Worm (Caenorhabditis elegans) whole organism, L1 larva: ENCODE results near the gene dnj-3.
A peak's percentile ranks its signal among the peaks of the same experiment; 100 is the strongest.

Source experiments
- C04F5.9 ChIP-seq: sonication (generic microtip); optimal IDR thresholded peaks from 2 replicates; lab custom pipeline; 2016; ENCODE audit warnings: missing genetic modification characterization, missing compliant biosample characterization
- C16A3.4 ChIP-seq: fragments of 150-350 bp; optimal IDR thresholded peaks from 2 replicates; lab custom pipeline; 2014; ENCODE audit warnings: missing biosample characterization, missing genetic modification characterization
- C34B4.2 ChIP-seq: sonication (generic microtip); optimal IDR thresholded peaks from 2 replicates; lab custom pipeline; 2017; ENCODE audit warnings: mild to moderate bottlenecking, missing genetic modification characterization, missing compliant biosample characterization
- Y116A8C.19 ChIP-seq: sonication (generic microtip); optimal IDR thresholded peaks from 2 replicates; lab custom pipeline; 2016; ENCODE audit warnings: missing compliant biosample characterization, missing genetic modification characterization, borderline replicate concordance
- ama-1 ChIP-seq: fragments of 150-350 bp; optimal IDR thresholded peaks from 2 replicates; lab custom pipeline; 2014
- ceh-8 ChIP-seq: fragments of 200-800 bp; sonication (Bioruptor generic); optimal IDR thresholded peaks from 2 replicates; lab custom pipeline; 2018; ENCODE audit warnings: mild to moderate bottlenecking, missing genetic modification characterization, moderate library complexity, missing compliant biosample characterization
- ceh-82 ChIP-seq, 3 experiments: fragments of 150-350 bp in 1 of 3; sonication (generic microtip) in 2 of 3; optimal IDR thresholded peaks; 2 replicates each; lab custom pipeline; 2014 to 2017; ENCODE audit warnings: missing biosample characterization in 3 of 3, missing genetic modification characterization in 3 of 3
- ceh-88 ChIP-seq: fragments of 200-800 bp; sonication (Bioruptor generic); IDR thresholded peaks from 2 replicates; pipeline ENCODE4 v1.3.6; 2022; ENCODE audit warnings: missing genetic modification characterization, missing compliant biosample characterization
- ces-1 ChIP-seq: fragments of 150-350 bp; optimal IDR thresholded peaks from 2 replicates; lab custom pipeline; 2014; ENCODE audit warnings: missing biosample characterization, missing genetic modification reagents, missing genetic modification characterization
- dpl-1 ChIP-seq, 3 experiments: fragments of 150-350 bp in 2 of 3; sonication (generic microtip) in 1 of 3; optimal IDR thresholded peaks; 2 replicates each; lab custom pipeline; 2014 to 2017; ENCODE audit warnings: missing biosample characterization in 3 of 3, missing genetic modification characterization in 3 of 3, missing genetic modification reagents in 3 of 3
- efl-3 ChIP-seq: fragments of 200-800 bp; sonication (Bioruptor generic); optimal IDR thresholded peaks from 2 replicates; lab custom pipeline; 2018; ENCODE audit warnings: mild to moderate bottlenecking, missing genetic modification characterization, missing compliant biosample characterization
- egl-27 ChIP-seq, 2 experiments: fragments of 150-350 bp in 1 of 2; sonication (generic microtip); optimal IDR thresholded peaks; 3 replicates each; lab custom pipeline; 2017 to 2018; ENCODE audit warnings: missing biosample characterization in 2 of 2, missing genetic modification characterization in 2 of 2, missing genetic modification reagents in 2 of 2
- elt-2 ChIP-seq: sonication (generic microtip); optimal IDR thresholded peaks from 2 replicates; lab custom pipeline; 2016; ENCODE audit warnings: missing genetic modification characterization, mild to moderate bottlenecking, inconsistent platforms, missing compliant biosample characterization, missing genetic modification reagents
- elt-3 ChIP-seq, 6 experiments: fragments of 150-350 bp in 1 of 6; sonication (generic microtip); optimal IDR thresholded peaks; 2 replicates each; lab custom pipeline; 2017 to 2018; ENCODE audit warnings: missing biosample characterization in 6 of 6, missing genetic modification characterization in 6 of 6, inconsistent platforms in 1 of 6
- fkh-10 ChIP-seq: sonication (generic microtip); optimal IDR thresholded peaks from 2 replicates; lab custom pipeline; 2017; ENCODE audit warnings: missing biosample characterization, missing genetic modification reagents, missing genetic modification characterization
- grh-1 ChIP-seq: fragments of 200-800 bp; sonication (Bioruptor generic); IDR thresholded peaks from 2 replicates; pipeline ENCODE4 v1.3.6; 2022; ENCODE audit warnings: missing genetic modification reagents, missing genetic modification characterization, missing compliant biosample characterization
- hlh-17 ChIP-seq: fragments of 200-800 bp; sonication (Bioruptor generic); optimal IDR thresholded peaks from 2 replicates; lab custom pipeline; 2018; ENCODE audit warnings: missing genetic modification characterization, mild to moderate bottlenecking, missing compliant biosample characterization, moderate library complexity, borderline replicate concordance
- hlh-4 ChIP-seq: sonication (generic microtip); optimal IDR thresholded peaks from 2 replicates; lab custom pipeline; 2016; ENCODE audit warnings: mild to moderate bottlenecking, missing genetic modification characterization, missing compliant biosample characterization
- hpl-2 ChIP-seq: fragments of 150-350 bp; optimal IDR thresholded peaks from 2 replicates; lab custom pipeline; 2014; ENCODE audit warnings: missing biosample characterization, missing genetic modification reagents, missing genetic modification characterization
- irx-1 ChIP-seq: sonication (generic microtip); optimal IDR thresholded peaks from 2 replicates; lab custom pipeline; 2016; ENCODE audit warnings: missing genetic modification characterization, missing compliant biosample characterization
- isw-1 ChIP-seq: fragments of 200-800 bp; sonication (Bioruptor generic); IDR thresholded peaks from 2 replicates; pipeline ENCODE4 v1.3.6; 2022; ENCODE audit warnings: missing genetic modification characterization, missing compliant biosample characterization
- lin-13 ChIP-seq: fragments of 150-350 bp; optimal IDR thresholded peaks from 2 replicates; lab custom pipeline; 2014; ENCODE audit warnings: missing biosample characterization, missing genetic modification reagents, missing genetic modification characterization
- lin-14 ChIP-seq: fragments of 200-800 bp; sonication (Bioruptor generic); optimal IDR thresholded peaks from 2 replicates; lab custom pipeline; 2018; ENCODE audit warnings: mild to moderate bottlenecking, missing genetic modification characterization, moderate library complexity, missing compliant biosample characterization
- lin-35 ChIP-seq, 2 experiments: fragments of 150-350 bp; optimal IDR thresholded peaks; 2 replicates each; lab custom pipeline; 2014; ENCODE audit warnings: missing biosample characterization in 2 of 2, missing genetic modification characterization in 2 of 2, missing genetic modification reagents in 2 of 2
- lsy-2 ChIP-seq, 2 experiments: fragments of 150-350 bp; optimal IDR thresholded peaks; 2 replicates each; lab custom pipeline; 2014; ENCODE audit warnings: missing biosample characterization in 2 of 2, missing genetic modification characterization in 2 of 2
- mab-9 ChIP-seq: fragments of 200-800 bp; sonication (Bioruptor generic); IDR thresholded peaks from 2 replicates; pipeline ENCODE4 v1.3.6; 2022; ENCODE audit warnings: missing genetic modification reagents, missing genetic modification characterization, missing compliant biosample characterization
- mef-2 ChIP-seq: fragments of 150-350 bp; optimal IDR thresholded peaks from 2 replicates; lab custom pipeline; 2014; ENCODE audit warnings: missing biosample characterization, missing genetic modification characterization
- nhr-11 ChIP-seq: fragments of 150-350 bp; optimal IDR thresholded peaks from 2 replicates; lab custom pipeline; 2014; ENCODE audit warnings: missing biosample characterization, missing genetic modification characterization
- nhr-12 ChIP-seq: sonication (generic microtip); optimal IDR thresholded peaks from 2 replicates; lab custom pipeline; 2017; ENCODE audit warnings: missing biosample characterization, missing genetic modification characterization
- nhr-20 ChIP-seq: sonication (generic microtip); optimal IDR thresholded peaks from 2 replicates; lab custom pipeline; 2016; ENCODE audit warnings: mild to moderate bottlenecking, missing genetic modification characterization, missing compliant biosample characterization
- nhr-237 ChIP-seq: fragments of 150-350 bp; optimal IDR thresholded peaks from 2 replicates; lab custom pipeline; 2014; ENCODE audit warnings: missing biosample characterization, missing genetic modification characterization
- nhr-47 ChIP-seq: sonication (generic microtip); optimal IDR thresholded peaks from 2 replicates; lab custom pipeline; 2016; ENCODE audit warnings: mild to moderate bottlenecking, missing genetic modification characterization, moderate library complexity, missing compliant biosample characterization
- nhr-77 ChIP-seq: fragments of 150-350 bp; optimal IDR thresholded peaks from 2 replicates; lab custom pipeline; 2014; ENCODE audit warnings: missing biosample characterization, missing genetic modification characterization
- nhr-84 ChIP-seq: sonication (generic microtip); optimal IDR thresholded peaks from 2 replicates; lab custom pipeline; 2017; ENCODE audit warnings: missing biosample characterization, missing genetic modification characterization
- nhr-85 ChIP-seq: sonication (generic microtip); peaks from one replicate; lab custom pipeline; 2016; ENCODE audit warnings: missing genetic modification characterization, inconsistent platforms, missing compliant biosample characterization
- nhr-90 ChIP-seq: sonication (generic microtip); optimal IDR thresholded peaks from 2 replicates; lab custom pipeline; 2016; ENCODE audit warnings: mild to moderate bottlenecking, missing genetic modification characterization, missing compliant biosample characterization; ENCODE audit not compliant: poor library complexity
- pax-3 ChIP-seq: fragments of 200-800 bp; sonication (Bioruptor generic); optimal IDR thresholded peaks from 2 replicates; lab custom pipeline; 2018; ENCODE audit warnings: mild to moderate bottlenecking, missing genetic modification characterization, moderate library complexity, missing compliant biosample characterization
- pqm-1 ChIP-seq: sonication (generic microtip); optimal IDR thresholded peaks from 3 replicates; lab custom pipeline; 2017; ENCODE audit warnings: missing biosample characterization, missing genetic modification characterization
- rnt-1 ChIP-seq: sonication (generic microtip); optimal IDR thresholded peaks from 2 replicates; lab custom pipeline; 2016; ENCODE audit warnings: mild to moderate bottlenecking, missing genetic modification characterization, moderate library complexity, missing compliant biosample characterization
- skn-1 ChIP-seq: fragments of 150-350 bp; optimal IDR thresholded peaks from 2 replicates; lab custom pipeline; 2014; ENCODE audit warnings: missing biosample characterization, missing genetic modification characterization
- snpc-4 ChIP-seq: fragments of 150-350 bp; optimal IDR thresholded peaks from 2 replicates; lab custom pipeline; 2014; ENCODE audit warnings: missing biosample characterization, missing genetic modification characterization
- sox-4 ChIP-seq: sonication (generic microtip); optimal IDR thresholded peaks from 2 replicates; lab custom pipeline; 2016; ENCODE audit warnings: missing genetic modification characterization, missing compliant biosample characterization
- sup-37 ChIP-seq: fragments of 200-800 bp; sonication (Bioruptor generic); optimal IDR thresholded peaks from 2 replicates; lab custom pipeline; 2018; ENCODE audit warnings: mild to moderate bottlenecking, missing genetic modification characterization, missing compliant biosample characterization
- swsn-7 ChIP-seq: sonication (generic microtip); optimal IDR thresholded peaks from 2 replicates; lab custom pipeline; 2016; ENCODE audit warnings: missing genetic modification characterization, missing compliant biosample characterization
- tbx-2 ChIP-seq: sonication (generic microtip); optimal IDR thresholded peaks from 2 replicates; lab custom pipeline; 2016; ENCODE audit warnings: missing genetic modification characterization, missing compliant biosample characterization
- unc-30 ChIP-seq: sonication (generic microtip); optimal IDR thresholded peaks from 2 replicates; lab custom pipeline; 2017; ENCODE audit warnings: missing biosample characterization, missing genetic modification characterization
- unc-62 ChIP-seq: fragments of 150-350 bp; optimal IDR thresholded peaks from 2 replicates; lab custom pipeline; 2014; ENCODE audit warnings: missing biosample characterization, missing genetic modification reagents, missing genetic modification characterization
- unc-86 ChIP-seq: sonication (generic microtip); optimal IDR thresholded peaks from 2 replicates; lab custom pipeline; 2016; ENCODE audit warnings: missing genetic modification characterization, missing compliant biosample characterization
- ztf-11 ChIP-seq, 2 experiments: sonication (generic microtip); optimal IDR thresholded peaks; 2 replicates each; lab custom pipeline; 2016 to 2017; ENCODE audit warnings: missing genetic modification characterization in 2 of 2, missing biosample characterization in 1 of 2, missing compliant biosample characterization in 1 of 2
- ztf-4 ChIP-seq: fragments of 150-350 bp; optimal IDR thresholded peaks from 2 replicates; lab custom pipeline; 2014; ENCODE audit warnings: missing biosample characterization, missing genetic modification characterization

The dnj-3 gene

ce11 chrV:15083659-15084058 lies 15.2 kb downstream of the dnj-3 start (continued):
- no peak for TF ChIP-seq snpc-4
- no peak for TF ChIP-seq C16A3.4
- TF ChIP-seq nhr-237 = no peak
- peak; percentile 30 for TF ChIP-seq pax-3 (tag; lab: Kevin White, UChicago)
- TF ChIP-seq ceh-88 (GFP tag; lab: Robert Waterston, UW) = no peak
- no peak for TF ChIP-seq ces-1
- TF ChIP-seq nhr-11 = no peak
- no peak for TF ChIP-seq ceh-82 (tag; optimal IDR thresholded peaks at IDR 0.05; lab: Kevin White, UChicago)
- no peak for TF ChIP-seq isw-1 (GFP tag; lab: Robert Waterston, UW)
- TF ChIP-seq hlh-4 = no peak
- TF ChIP-seq swsn-7 (tag; lab: Kevin White, UChicago) = no peak
- no peak for TF ChIP-seq unc-86 (tag; lab: Kevin White, UChicago)
- TF ChIP-seq sox-4 (tag; lab: Kevin White, UChicago) = no peak

ce11 chrV:15085335-15085800 lies 16.9 kb downstream of the dnj-3 start, which contains the start of the genes ahsa-1 and C01G10.7:
TSS of gene ahsa-1 (minus strand) at chrV:15085385.
TSS of gene C01G10.7 (plus strand) at chrV:15085747.
- TF ChIP-seq Y116A8C.19 (tag; lab: Kevin White, UChicago) (peak; percentile 69), unc-30 (tag; lab: Kevin White, UChicago) (no peak), pqm-1 (no peak), C34B4.2 (no peak), fkh-10 (peak; percentile 56), hpl-2 (peak; percentile 60), nhr-12 (tag; lab: Kevin White, UChicago) (no peak), ces-1 (no peak), rnt-1 (peak; percentile 99), C04F5.9 (peak; percentile 88), ama-1 (peak; percentile 25), nhr-85 (tag; lab: Kevin White, UChicago) (peak; percentile 97), lin-14 (GFP tag; lab: Kevin White, UChicago) (peak; percentile 95), skn-1 (tag; lab: Kevin White, UChicago) (peak; percentile 74), mab-9 (GFP tag; lab: Robert Waterston, UW) (peak; percentile 73), ztf-11 (tag; optimal IDR thresholded peaks at IDR 0.05; lab: Kevin White, UChicago) (peak in 1 of 2 experiments; percentile 94), nhr-20 (peak; percentile 92), unc-62 (GFP tag; lab: Kevin White, UChicago) (no peak), lin-13 (GFP tag; lab: Kevin White, UChicago) (peak; percentile 88), nhr-47 (tag; lab: Kevin White, UChicago) (peak; percentile 94), unc-86 (tag; lab: Kevin White, UChicago) (peak; percentile 85), nhr-90 (peak; percentile 95), hlh-17 (GFP tag; lab: Kevin White, UChicago) (no peak), ztf-4 (peak; percentile 34), egl-27 (tag; optimal IDR thresholded peaks at IDR 0.05; lab: Kevin White, UChicago) (no peak), tbx-2 (tag; lab: Kevin White, UChicago) (peak; percentile 94), hlh-4 (peak; percentile 34), lsy-2 (tag; optimal IDR thresholded peaks at IDR 0.05; lab: Kevin White, UChicago) (peak; percentile 89 to 93), grh-1 (peak; percentile 74), efl-3 (no peak), snpc-4 (peak; percentile 87), mef-2 (no peak), lin-35 (GFP tag; optimal IDR thresholded peaks at IDR 0.05; lab: Kevin White, UChicago) (peak; percentile 85 to 86), elt-3 (tag; optimal IDR thresholded peaks at IDR 0.05; lab: Kevin White, UChicago) (peak in 4 of 6 experiments; percentile 67 to 90 (median 83)), elt-2 (tag; lab: Kevin White, UChicago) (peak; percentile 69), sup-37 (no peak), sox-4 (tag; lab: Kevin White, UChicago) (peak; percentile 91), irx-1 (tag; lab: Kevin White, UChicago) (peak; percentile 92), nhr-77 (tag; lab: Kevin White, UChicago) (peak; percentile 80), nhr-84 (no peak), ceh-8 (GFP tag; lab: Kevin White, UChicago) (peak; percentile 58), dpl-1 (GFP tag; optimal IDR thresholded peaks at IDR 0.05; lab: Kevin White, UChicago) (peak; percentile 76 to 86 (median 84)), ceh-88 (GFP tag; lab: Robert Waterston, UW) (peak; percentile 53; the same call in 1 of the 2 replicates), nhr-11 (no peak)
